Fruit fly (Drosophila melanogaster): ENCODE measurements around the gene CG7058.

Gene CG7058

DNA sequence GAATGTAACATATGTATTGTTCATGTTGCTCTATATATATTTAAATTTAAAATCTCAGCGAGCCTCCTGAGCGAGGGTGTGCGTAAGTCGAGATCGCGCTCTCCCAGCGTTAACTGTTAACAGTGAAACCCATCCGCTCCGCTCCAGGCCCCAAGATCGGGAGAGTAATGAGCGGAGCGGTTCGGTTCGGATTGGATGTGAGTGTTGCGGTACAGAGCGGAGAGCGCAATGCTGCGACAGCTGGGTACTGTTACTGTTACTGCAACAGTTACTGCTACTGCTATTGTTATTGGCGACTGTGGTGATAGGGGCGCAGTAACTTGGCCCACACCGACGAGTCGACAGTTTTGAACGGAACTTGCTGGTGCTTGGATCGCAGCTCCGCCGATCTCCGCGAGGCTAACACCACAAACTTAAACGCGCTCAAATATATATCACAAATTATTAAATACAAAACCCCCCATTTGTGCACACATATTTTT lies 25.9 kb downstream of the CG7058 start, which contains the start of gene Pvf1:
Pvf1 (plus strand) TSS at position 312 of the 482 bp plus-strand sequence.
- no peak for TF ChIP-seq h (optimal IDR thresholded peaks at IDR 0.05)
- TF ChIP-seq psq (optimal IDR thresholded peaks at IDR 0.05): no peak
- no peak for TF ChIP-seq ttk (optimal IDR thresholded peaks at IDR 0.05)
- TF ChIP-seq insv (optimal IDR thresholded peaks at IDR 0.05): no peak
- TF ChIP-seq Myc (optimal IDR thresholded peaks at IDR 0.05): no peak
- TF ChIP-seq Sin3A (optimal IDR thresholded peaks at IDR 0.05): no peak

DNA sequence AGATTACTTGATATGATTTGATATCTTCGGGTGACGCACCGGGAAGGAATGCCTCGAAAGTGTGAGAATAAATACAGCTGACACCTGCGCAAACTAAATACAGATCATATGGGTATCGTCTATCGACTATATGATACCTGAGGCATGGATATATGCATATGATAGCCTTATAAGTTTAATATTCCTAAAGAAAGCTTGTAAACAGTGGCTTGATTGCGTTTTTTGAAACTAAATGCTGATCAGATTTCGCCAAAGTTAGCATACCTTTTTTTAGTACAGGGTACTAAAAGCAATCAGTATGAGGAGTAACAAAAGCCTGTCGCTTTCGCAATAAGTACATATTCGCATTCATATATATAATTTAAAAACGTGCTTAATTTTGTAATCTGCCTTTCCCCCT lies 27.9 kb downstream of the CG7058 start:
- no peak for TF ChIP-seq insv (optimal IDR thresholded peaks at IDR 0.05)
- TF ChIP-seq Sin3A (optimal IDR thresholded peaks at IDR 0.05): no peak
- TF ChIP-seq ttk (optimal IDR thresholded peaks at IDR 0.05): no peak
- TF ChIP-seq h (optimal IDR thresholded peaks at IDR 0.05): no peak
- TF ChIP-seq psq (optimal IDR thresholded peaks at IDR 0.05): no peak
- no peak for TF ChIP-seq Myc (optimal IDR thresholded peaks at IDR 0.05)

DNA sequence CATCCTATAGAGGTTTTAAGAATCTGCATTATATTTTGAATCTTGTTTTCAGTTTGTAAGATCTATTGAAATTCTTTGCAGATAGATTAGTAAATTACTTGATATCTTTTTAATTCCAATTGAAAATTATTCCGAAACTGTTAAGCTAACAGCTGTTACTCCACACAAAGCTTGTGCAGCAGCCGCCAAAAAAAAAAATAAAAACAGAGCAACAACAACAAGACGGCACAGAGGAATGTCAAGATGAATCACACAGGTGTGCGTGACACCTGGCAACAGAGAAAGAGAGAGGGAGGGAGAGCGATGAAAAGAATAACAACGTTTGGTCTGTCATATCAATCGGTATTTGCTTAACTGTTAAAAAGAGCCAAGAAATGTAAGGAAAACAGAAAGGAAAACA lies 28.5 kb downstream of the CG7058 start:
- TF ChIP-seq insv (optimal IDR thresholded peaks at IDR 0.05) (no peak), Sin3A (optimal IDR thresholded peaks at IDR 0.05) (no peak), h (optimal IDR thresholded peaks at IDR 0.05) (no peak), psq (optimal IDR thresholded peaks at IDR 0.05) (no peak), Myc (optimal IDR thresholded peaks at IDR 0.05) (no peak), ttk (optimal IDR thresholded peaks at IDR 0.05) (no peak)

DNA sequence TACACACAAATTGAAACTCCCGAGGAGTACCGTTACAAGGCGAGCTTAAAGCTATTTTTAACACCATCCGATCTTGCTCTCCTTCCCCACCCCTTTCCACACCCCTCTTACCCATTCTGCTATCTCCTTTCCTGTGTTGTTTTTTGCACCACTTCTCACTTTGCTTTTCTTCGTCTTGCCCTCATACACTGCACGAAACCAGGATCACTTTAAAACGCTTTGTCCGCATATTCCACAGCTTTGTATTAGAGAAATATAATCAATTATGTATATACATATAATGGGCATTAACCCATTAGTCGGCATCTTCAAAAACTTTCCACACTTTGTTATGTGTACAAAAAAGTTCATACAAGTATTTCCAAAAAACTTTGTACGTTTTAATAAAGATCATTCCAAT lies 29.0 kb downstream of the CG7058 start:
- no peak for TF ChIP-seq Myc (optimal IDR thresholded peaks at IDR 0.05)
- no peak for TF ChIP-seq psq (optimal IDR thresholded peaks at IDR 0.05)
- TF ChIP-seq Sin3A (optimal IDR thresholded peaks at IDR 0.05): no peak
- no peak for TF ChIP-seq h (optimal IDR thresholded peaks at IDR 0.05)
- TF ChIP-seq ttk (optimal IDR thresholded peaks at IDR 0.05): no peak
- no peak for TF ChIP-seq insv (optimal IDR thresholded peaks at IDR 0.05)

DNA sequence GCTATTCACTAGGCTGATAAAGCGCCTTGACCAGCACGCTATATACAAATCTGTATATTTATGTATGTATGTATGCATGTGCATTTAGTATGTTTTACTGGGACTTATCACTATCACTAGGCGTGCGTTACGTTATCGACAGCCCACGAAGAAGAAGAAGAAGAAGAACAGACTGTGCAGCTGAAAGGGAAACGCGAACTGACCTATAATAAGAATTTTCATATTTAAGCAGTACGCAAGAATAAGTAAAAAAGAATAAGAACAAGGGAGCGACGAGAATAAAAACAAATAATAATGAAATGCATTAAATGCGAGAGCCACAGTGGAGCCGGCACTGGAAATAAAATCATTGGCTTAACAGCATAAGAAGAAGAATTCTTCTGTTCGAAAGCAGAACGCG lies 29.8 kb downstream of the CG7058 start:
- TF ChIP-seq psq (optimal IDR thresholded peaks at IDR 0.05): no peak
- TF ChIP-seq Myc (optimal IDR thresholded peaks at IDR 0.05): no peak
- no peak for TF ChIP-seq Sin3A (optimal IDR thresholded peaks at IDR 0.05)
- no peak for TF ChIP-seq ttk (optimal IDR thresholded peaks at IDR 0.05)
- TF ChIP-seq h (optimal IDR thresholded peaks at IDR 0.05): no peak
- TF ChIP-seq insv (optimal IDR thresholded peaks at IDR 0.05): no peak

DNA sequence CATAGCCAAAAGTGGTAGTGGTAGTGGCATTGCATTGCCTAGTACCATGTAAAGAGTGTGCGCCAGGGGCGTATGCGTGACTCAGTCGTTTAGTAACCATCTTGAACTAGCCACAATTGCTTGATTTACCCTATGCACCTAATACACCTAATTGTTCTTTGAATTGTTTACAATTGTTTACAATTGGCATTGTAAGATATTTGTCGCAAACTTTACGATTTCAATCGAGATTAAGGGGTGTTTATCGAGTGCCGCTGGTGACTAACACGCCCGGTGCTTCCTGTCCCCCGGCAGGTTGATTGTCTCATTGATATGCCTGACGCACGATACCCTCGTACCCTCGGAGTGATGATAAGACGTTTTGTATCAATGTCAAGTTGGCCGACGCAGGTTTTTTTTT lies 30.6 kb downstream of the CG7058 start:
- no peak for TF ChIP-seq psq (optimal IDR thresholded peaks at IDR 0.05)
- TF ChIP-seq Myc (optimal IDR thresholded peaks at IDR 0.05): no peak
- no peak for TF ChIP-seq h (optimal IDR thresholded peaks at IDR 0.05)
- no peak for TF ChIP-seq Sin3A (optimal IDR thresholded peaks at IDR 0.05)
- no peak for TF ChIP-seq ttk (optimal IDR thresholded peaks at IDR 0.05)
- TF ChIP-seq insv (optimal IDR thresholded peaks at IDR 0.05): no peak

DNA sequence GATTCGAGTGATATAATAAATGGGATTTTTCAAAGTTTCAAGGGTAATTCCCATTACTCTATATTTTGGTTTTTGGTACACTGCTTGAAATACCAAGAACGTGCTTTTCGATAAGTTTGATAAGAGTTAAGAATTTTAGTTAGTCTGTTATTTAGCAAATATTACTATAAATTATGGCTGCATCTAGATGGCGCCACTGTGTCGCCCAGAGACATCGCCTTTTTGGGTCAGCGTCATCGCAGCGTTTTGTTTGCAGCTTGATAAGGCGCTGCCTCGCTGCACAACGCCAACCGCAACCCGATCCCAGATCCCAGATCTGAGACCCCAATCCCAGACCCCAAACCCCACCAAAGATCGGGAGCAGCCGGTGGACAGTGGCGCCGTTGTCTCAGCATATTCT lies 32.0 kb downstream of the CG7058 start:
- no peak for TF ChIP-seq Myc (optimal IDR thresholded peaks at IDR 0.05)
- no peak for TF ChIP-seq Sin3A (optimal IDR thresholded peaks at IDR 0.05)
- no peak for TF ChIP-seq h (optimal IDR thresholded peaks at IDR 0.05)
- TF ChIP-seq insv (optimal IDR thresholded peaks at IDR 0.05): no peak
- TF ChIP-seq ttk (optimal IDR thresholded peaks at IDR 0.05): no peak

DNA sequence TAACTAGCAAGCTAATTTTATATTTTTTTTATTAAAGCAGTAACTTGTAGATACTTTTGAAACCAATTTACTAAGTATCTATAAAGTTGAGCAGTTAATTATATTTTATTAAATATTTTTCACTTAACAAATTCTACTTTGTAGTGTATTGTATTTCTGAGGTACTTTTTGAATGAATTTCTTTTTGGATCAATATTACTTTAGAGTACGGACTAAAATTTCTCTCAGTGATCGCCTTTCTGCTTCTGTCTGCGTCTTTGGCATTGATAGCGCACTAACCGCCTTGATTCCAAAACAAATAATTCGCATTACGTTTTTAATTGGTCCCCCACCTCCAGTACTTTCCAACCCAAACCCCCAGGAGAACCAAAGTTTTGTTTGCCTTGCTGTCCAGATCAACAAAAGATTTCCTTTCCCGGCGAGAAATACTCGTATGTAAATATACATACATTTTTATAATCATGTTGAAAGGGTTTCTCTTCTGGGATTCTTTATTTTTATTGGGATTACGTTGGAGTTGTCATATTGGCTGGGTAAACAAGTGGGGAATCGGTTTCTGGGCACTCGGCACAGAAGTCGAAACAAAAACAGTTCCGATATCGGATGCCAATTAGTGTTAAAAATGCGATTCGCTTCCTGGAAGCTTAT lies 32.6 kb downstream of the CG7058 start:
- no peak for TF ChIP-seq ttk (optimal IDR thresholded peaks at IDR 0.05)
- no peak for TF ChIP-seq Myc (optimal IDR thresholded peaks at IDR 0.05)
- no peak for TF ChIP-seq h (optimal IDR thresholded peaks at IDR 0.05)
- TF ChIP-seq psq (optimal IDR thresholded peaks at IDR 0.05): no peak
- TF ChIP-seq insv (optimal IDR thresholded peaks at IDR 0.05): no peak
- no peak for TF ChIP-seq Sin3A (optimal IDR thresholded peaks at IDR 0.05)

DNA sequence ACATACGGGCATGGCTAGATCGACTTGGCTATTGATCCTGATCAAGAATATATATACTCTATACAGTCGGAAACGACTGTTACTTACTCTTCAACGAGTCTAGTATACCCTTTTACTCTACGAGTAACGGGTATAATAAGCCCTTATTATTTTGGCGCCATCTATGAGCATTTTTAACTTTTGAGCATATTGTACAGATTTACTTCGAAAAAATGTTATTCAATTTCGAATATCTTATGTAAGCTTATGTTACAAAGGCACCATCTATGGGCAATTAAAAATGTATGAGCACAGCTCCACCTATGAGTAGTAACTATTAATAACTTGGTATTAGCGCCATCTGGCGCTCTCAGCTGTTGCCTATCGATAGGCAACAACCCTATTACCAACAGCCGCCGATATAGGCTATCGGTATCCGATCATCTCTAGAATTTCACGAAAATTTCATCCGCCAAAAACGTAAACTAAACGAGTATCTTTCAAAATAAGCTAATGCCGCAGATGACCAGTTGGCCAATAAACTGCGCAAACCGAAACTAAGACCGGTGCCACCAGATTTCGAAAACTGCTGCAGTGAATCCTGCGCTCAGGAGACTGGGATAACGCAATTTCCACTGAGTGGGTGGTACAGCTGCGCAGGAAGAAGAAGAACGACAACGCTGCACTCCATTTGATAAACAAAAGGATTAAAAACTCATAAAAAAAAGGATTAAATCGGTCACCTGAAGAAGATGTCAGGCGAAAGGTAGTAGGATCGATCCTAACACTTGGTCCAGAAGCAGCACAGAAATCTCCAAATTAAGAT lies 36.9 kb downstream of the CG7058 start, which contains the start of gene htk:
htk (plus strand) TSS at position 435 of the 805 bp plus-strand sequence.
- TF ChIP-seq Sin3A (optimal IDR thresholded peaks at IDR 0.05): no peak
- no peak for TF ChIP-seq psq (optimal IDR thresholded peaks at IDR 0.05)
- no peak for TF ChIP-seq ttk (optimal IDR thresholded peaks at IDR 0.05)
- no peak for TF ChIP-seq h (optimal IDR thresholded peaks at IDR 0.05)
- TF ChIP-seq Myc (optimal IDR thresholded peaks at IDR 0.05): no peak
- no peak for TF ChIP-seq insv (optimal IDR thresholded peaks at IDR 0.05)

DNA sequence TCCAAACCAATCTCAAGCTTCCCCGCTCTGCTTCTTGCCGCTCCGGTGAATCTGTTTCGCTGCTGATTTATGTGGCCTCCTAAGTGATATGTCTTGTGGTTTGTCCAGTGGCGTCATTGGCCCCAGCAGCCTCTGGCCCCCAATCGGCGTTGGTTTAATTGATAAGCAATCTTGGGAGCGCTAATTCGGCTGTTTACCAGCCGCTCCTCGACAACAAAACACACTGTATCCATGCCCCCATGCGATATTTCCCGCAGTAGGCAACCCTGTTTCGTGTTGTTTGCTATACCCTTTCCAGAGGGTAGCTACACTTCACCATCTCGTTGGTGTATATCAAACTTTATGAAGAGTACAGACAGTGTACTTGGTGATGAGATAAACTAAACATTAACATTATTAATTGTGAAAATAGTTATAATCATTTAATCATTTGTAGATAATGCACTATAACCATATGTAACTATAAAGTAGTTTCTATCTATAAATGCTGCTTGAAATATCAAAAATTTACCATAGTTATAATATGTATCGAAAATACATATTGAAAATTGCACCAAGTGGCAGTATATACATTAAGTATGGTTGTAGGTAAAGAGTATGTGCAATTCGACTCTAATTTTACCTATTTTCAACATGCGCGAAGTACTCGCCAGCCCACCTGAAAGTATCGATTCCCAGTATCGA lies 42.0 kb downstream of the CG7058 start, which contains the start of gene shop:
shop (minus strand) TSS at position 229 of the 684 bp plus-strand sequence.
- TF ChIP-seq Myc (optimal IDR thresholded peaks at IDR 0.05) (no peak), psq (optimal IDR thresholded peaks at IDR 0.05) (no peak), ttk (optimal IDR thresholded peaks at IDR 0.05) (no peak), Sin3A (optimal IDR thresholded peaks at IDR 0.05) (no peak), insv (optimal IDR thresholded peaks at IDR 0.05) (no peak), h (optimal IDR thresholded peaks at IDR 0.05) (no peak)

DNA sequence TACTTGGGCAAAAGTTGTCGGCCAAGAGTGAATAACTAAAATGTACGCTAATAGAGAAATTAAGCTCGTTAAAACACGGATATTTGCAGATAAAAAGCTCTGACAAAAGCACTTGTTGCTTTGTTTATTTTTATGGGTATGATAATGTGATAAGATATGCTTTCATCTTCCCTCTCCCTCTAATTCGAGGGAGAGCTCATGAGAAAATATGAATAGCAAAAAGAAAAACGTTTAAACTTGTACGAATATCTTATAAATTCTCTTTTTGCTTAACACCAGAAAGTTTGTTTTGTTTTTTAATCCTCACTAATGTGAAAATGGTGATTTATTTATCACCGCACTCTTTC lies 42.5 kb downstream of the CG7058 start:
- TF ChIP-seq Myc (optimal IDR thresholded peaks at IDR 0.05) (no peak), psq (optimal IDR thresholded peaks at IDR 0.05) (no peak), insv (optimal IDR thresholded peaks at IDR 0.05) (no peak), h (optimal IDR thresholded peaks at IDR 0.05) (no peak), Sin3A (optimal IDR thresholded peaks at IDR 0.05) (no peak), ttk (optimal IDR thresholded peaks at IDR 0.05) (no peak)
